Fruit fly (Drosophila melanogaster): ENCODE measurements around the gene CG10254.
A peak's percentile ranks its signal among the peaks of the same experiment; 100 is the strongest.

Gene CG10254

DNA sequence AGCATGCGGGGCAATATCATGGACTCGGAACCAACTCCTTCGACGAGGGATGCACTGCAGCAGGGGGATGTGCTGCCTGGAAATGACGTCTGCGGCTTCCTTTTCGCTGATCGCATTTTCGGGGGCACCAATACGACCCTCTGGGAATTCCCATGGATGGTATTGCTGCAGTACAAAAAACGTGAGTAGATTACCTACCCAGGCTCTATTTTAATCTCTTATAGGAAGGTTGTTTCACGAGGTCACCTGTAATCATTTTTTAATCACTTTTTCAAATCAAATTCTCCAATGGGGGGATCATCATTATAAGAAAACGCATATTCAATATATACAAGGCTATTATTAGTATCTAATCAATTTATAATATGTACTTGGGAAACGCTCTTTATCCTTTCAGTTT, 7.9 kb downstream of the CG10254 start:
- no peak for TF ChIP-seq CG7368 (GFP tag; optimal IDR thresholded peaks at IDR 0.05)
- TF ChIP-seq svp (GFP tag) = peak; percentile 88

DNA sequence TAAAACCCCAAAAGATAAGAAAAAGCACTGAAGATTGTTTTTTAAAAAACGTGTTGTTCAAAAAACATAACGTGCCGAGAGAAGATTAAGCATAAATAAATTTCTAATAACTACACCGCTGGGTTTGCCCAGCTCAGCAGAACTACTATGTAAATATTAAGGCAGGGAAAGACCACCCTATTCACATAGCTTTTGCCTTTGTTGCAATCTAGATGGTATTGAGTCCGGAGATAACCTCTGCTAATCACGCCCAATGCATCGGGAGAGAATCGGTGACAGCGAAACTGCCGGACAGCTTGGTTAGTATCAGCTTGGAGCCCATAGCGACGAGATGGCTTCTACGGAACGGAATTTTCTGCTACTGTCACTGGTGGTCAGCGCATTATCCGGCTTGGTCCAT, 8.8 kb downstream of the CG10254 start, which contains the start of gene SPE:
Gene SPE (plus strand): TSS at position 301 of the 400 bp plus-strand sequence.
- TF ChIP-seq svp (GFP tag) (peak; percentile 90), CG11294 (GFP tag; IDR thresholded peaks at IDR 0.05) (no peak)

DNA sequence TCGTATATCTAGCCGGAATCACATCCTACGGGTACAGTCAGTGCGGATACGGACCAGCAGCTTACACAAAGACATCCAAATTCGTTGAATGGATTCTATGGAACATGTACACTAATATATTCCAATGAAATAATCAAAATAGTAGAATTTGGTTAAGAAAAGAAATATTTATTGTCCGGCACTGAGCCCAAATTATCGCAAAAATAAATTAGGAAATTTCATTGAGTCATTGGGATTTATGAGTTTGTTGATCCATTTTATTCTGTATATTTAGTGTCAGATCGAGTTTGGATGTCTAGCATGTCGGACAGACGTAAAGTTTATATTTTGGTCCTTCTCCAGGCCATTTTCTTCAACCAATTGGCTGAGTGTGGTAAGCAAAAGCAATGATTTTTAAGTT, 11.0 kb downstream of the CG10254 start, which contains the start of gene CG18754:
Gene CG18754 (plus strand): TSS at position 301 of the 400 bp plus-strand sequence.
- TF ChIP-seq svp (GFP tag) (peak; percentile 43), Ets96B (tag; optimal IDR thresholded peaks at IDR 0.05) (no peak), CG6808 (GFP tag; optimal IDR thresholded peaks at IDR 0.05) (no peak), eg (GFP tag; IDR thresholded peaks at IDR 0.05) (no peak)

DNA sequence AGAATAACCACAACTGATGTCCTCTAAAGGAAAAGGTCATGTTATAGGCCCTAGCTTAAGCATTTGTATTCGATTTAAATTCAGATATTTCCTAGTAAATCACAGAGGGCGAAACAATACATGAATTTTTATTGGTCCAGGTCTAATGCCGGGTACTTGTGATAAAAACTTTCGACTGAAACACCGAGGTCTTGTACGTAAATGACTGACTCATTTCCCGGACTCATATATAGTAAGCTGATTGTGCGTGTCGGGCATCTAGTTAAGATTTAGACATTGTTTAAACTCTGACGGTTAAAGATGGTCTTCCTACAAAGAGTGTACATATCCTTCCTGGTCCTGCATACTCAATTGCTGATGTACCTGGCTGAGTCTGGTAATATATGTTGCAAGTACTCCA, 12.6 kb downstream of the CG10254 start, which contains the start of gene CG16710:
Gene CG16710 (plus strand): TSS at position 301 of the 400 bp plus-strand sequence.
- no peak for TF ChIP-seq CG15336 (GFP tag; IDR thresholded peaks at IDR 0.05)
- no peak for TF ChIP-seq fkh (GFP tag; optimal IDR thresholded peaks at IDR 0.05)
- TF ChIP-seq CG6276 (GFP tag; optimal IDR thresholded peaks at IDR 0.05) = no peak
- TF ChIP-seq dsx (GFP tag; optimal IDR thresholded peaks at IDR 0.05; ENCODE audit: poor library complexity, severe bottlenecking) = no peak
- no peak for TF ChIP-seq Hr39 (GFP tag; optimal IDR thresholded peaks at IDR 0.05)
- no peak for TF ChIP-seq OdsH (GFP tag; optimal IDR thresholded peaks at IDR 0.05)
- no peak for TF ChIP-seq CG31627 (GFP tag; optimal IDR thresholded peaks at IDR 0.05)
- TF ChIP-seq lz (GFP tag; optimal IDR thresholded peaks at IDR 0.05) = no peak

DNA sequence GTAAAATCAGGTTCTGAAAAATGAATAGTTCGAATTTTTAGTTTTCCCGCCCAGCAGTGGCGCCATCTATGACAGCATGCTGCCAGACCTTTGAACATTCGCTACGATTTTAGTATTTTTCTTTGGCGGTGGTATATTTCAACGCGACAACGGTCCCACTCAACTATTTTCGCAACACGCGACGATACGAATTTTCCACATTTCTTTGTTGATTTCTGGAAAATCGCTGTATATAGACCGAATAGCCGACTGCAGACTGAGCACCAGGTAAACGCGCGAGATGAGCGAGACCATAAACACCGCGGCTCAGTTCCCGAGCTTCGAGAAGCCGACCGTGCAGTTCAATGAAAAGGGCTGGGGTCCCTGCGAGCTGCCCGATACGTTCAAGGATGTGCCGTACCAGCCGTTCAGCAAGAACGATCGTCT, 14.9 kb downstream of the CG10254 start, which contains the start of gene eIF3d1:
Gene eIF3d1 (plus strand): TSS at position 129 of the 426 bp plus-strand sequence.
- no peak for TF ChIP-seq acj6 (GFP tag; optimal IDR thresholded peaks at IDR 0.05)
- peak; percentile 60 for TF ChIP-seq svp (GFP tag)
- TF ChIP-seq net (GFP tag; optimal IDR thresholded peaks at IDR 0.05) = no peak
- peak; percentile 46 for TF ChIP-seq Eip78C (GFP tag)
- TF ChIP-seq CG31627 (GFP tag; optimal IDR thresholded peaks at IDR 0.05) = peak; percentile 29
- peak; percentile 11 for TF ChIP-seq esn (GFP tag; optimal IDR thresholded peaks at IDR 0.05)
- TF ChIP-seq cyc (GFP tag; optimal IDR thresholded peaks at IDR 0.05) = peak; percentile 33
- peak; percentile 83 for TF ChIP-seq Sox14 (GFP tag; optimal IDR thresholded peaks at IDR 0.05)

DNA sequence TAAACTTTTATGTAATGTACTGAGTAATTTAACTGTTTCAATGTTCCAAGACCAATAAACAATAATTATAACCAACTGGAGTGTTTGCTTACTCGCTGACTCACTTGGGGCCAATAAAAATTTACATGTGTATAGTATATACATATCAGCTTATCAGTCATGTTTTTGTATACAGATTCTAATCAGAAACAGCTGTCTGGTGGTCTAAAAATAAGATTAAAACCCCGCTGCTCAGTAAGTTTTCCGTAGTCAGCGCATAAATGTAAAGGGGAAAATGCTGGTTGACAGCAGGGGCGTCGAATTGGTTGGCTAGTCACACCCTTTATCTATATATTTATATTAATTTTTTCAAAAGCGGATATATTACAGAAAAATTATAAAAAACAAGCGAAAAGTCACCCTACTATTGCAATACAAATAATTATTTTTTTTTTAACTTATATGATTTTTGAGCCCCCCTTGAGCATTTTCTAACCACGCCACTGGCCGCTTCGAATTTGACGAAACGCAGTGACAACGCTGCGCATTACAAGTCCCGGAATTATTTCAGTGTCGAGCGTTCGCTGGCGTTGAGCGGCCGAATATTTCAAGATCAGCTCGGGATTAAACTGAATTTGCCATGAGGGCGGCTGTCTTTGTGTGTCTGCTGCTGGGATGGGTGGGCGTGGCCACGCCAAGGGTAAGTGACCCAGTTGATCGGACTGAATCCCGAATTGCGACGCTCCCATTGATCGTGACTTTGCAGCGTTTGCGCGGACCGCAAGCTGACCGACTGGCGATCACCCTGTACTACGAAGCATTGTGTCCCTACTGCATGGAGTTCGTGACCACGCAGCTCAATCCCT, 16.2 kb downstream of the CG10254 start, which contains the start of gene GILT2:
Gene GILT2 (plus strand): TSS at position 547 of the 845 bp plus-strand sequence.
- TF ChIP-seq Hr39 (GFP tag; optimal IDR thresholded peaks at IDR 0.05) (peak; percentile 80), eg (GFP tag; IDR thresholded peaks at IDR 0.05) (peak; percentile 72; the same call in 2 of the 3 replicates), CG15336 (GFP tag; IDR thresholded peaks at IDR 0.05) (peak; percentile 80), pdm3 (GFP tag; optimal IDR thresholded peaks at IDR 0.05) (peak; percentile 73), spab (GFP tag; optimal IDR thresholded peaks at IDR 0.05) (no peak), Met (GFP tag; optimal IDR thresholded peaks at IDR 0.05) (peak; percentile 88), Eip93F (GFP tag; optimal IDR thresholded peaks at IDR 0.05) (peak; percentile 82), CG10631 (GFP tag; optimal IDR thresholded peaks at IDR 0.05) (peak; percentile 70), CG8119 (GFP tag; IDR thresholded peaks at IDR 0.05) (peak; percentile 74), CG8632 (GFP tag; optimal IDR thresholded peaks at IDR 0.05) (peak; percentile 79), CG11902 (GFP tag; optimal IDR thresholded peaks at IDR 0.05) (peak; percentile 71), salr (GFP tag; optimal IDR thresholded peaks at IDR 0.05) (no peak), fd85E (GFP tag; optimal IDR thresholded peaks at IDR 0.05) (no peak), Eip75B (GFP tag; optimal IDR thresholded peaks at IDR 0.05) (peak; percentile 75), fd59A (GFP tag; optimal IDR thresholded peaks at IDR 0.05) (peak; percentile 46), CG8319 (GFP tag; optimal IDR thresholded peaks at IDR 0.05) (peak; percentile 70), CG31627 (GFP tag; optimal IDR thresholded peaks at IDR 0.05) (peak; percentile 81), CG6808 (GFP tag; optimal IDR thresholded peaks at IDR 0.05) (peak; percentile 66), fkh (GFP tag; optimal IDR thresholded peaks at IDR 0.05) (peak; percentile 71), CG11762 (GFP tag; optimal IDR thresholded peaks at IDR 0.05; ENCODE audit: insufficient read depth) (peak; percentile 43), dsx (GFP tag; optimal IDR thresholded peaks at IDR 0.05; ENCODE audit: poor library complexity, severe bottlenecking) (peak; percentile 59), CG34406 (GFP tag; optimal IDR thresholded peaks at IDR 0.05) (peak; percentile 83), CG6792 (GFP tag; optimal IDR thresholded peaks at IDR 0.05) (peak; percentile 83), CG3032 (tag; optimal IDR thresholded peaks at IDR 0.05) (peak; percentile 61), acj6 (GFP tag; optimal IDR thresholded peaks at IDR 0.05) (peak; percentile 71), CG10669 (GFP tag; optimal IDR thresholded peaks at IDR 0.05) (no peak), net (GFP tag; optimal IDR thresholded peaks at IDR 0.05) (no peak)

Data from whole organism, prepupa.